Fruit fly (Drosophila melanogaster) Kc167 (cell line): ENCODE measurements around the gene fzy.

Source experiments
- Myc ChIP-seq: fragments of >200 bp; optimal IDR thresholded peaks from 2 replicates; lab custom pipeline; 2017; ENCODE audit warnings: missing external identifiers
- Sin3A ChIP-seq: fragments of >200 bp; optimal IDR thresholded peaks from 2 replicates; lab custom pipeline; 2018; ENCODE audit warnings: missing external identifiers
- h ChIP-seq: fragments of >200 bp; optimal IDR thresholded peaks from 3 replicates; lab custom pipeline; 2018; ENCODE audit warnings: missing external identifiers
- insv ChIP-seq: fragments of >200 bp; optimal IDR thresholded peaks from 3 replicates; lab custom pipeline; 2018; ENCODE audit warnings: missing external identifiers
- psq ChIP-seq: fragments of >200 bp; optimal IDR thresholded peaks from 2 replicates; lab custom pipeline; 2017; ENCODE audit warnings: missing external identifiers
- ttk ChIP-seq: sonication (Bioruptor generic); optimal IDR thresholded peaks from 2 replicates; lab custom pipeline; 2017; ENCODE audit warnings: missing external identifiers

DNA sequence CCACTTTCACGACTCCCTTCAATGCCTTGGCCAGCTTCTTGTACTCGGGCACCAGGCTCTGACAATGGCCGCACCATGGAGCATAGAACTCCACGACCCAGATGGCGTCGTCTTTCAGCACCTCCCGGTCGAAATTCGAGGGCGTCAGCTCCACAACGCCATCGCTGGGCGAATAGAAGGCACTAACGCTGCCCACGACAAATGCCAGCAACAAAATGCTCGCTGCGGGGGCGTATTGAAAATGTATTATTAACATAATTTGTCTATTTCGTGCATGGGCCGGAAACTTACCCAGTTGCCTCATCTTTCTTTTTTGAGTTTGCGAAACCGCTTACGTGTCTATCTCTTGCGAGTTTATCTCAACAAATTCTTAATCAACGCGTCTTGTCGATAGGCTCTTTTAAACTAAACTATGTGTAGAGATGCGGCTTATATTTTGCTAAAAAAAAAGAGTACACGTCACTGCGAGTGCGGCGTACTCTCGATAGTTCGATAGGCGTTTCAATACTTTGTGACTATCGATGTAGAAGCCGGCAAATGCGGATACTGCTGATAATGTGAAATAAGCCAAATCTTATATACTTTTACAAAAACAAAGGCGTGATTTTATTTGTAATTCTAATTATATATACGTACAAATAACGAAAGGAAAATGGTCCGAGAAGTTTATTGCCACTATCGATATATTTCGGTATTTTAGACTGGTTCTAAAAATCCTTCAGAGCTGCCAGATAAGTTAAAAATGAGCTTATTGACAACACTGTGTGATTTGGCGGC, 45.7 kb downstream of the fzy start, which contains the start of gene CaBP1:
- TF ChIP-seq insv (lab: Kevin White, UChicago) = no peak
- no peak for TF ChIP-seq h (lab: Kevin White, UChicago)
- TF ChIP-seq psq = no peak
- no peak for TF ChIP-seq Sin3A (lab: Kevin White, UChicago)
- no peak for TF ChIP-seq ttk (lab: Kevin White, UChicago)
- no peak for TF ChIP-seq Myc (lab: Kevin White, UChicago)
